Fruit fly (Drosophila melanogaster): Measurements from ENCODE around the gene crok.

The crok gene

dm6 chr2L:12172536-12173234 is at the start of gene crok, which contains the start of gene CG6583 (continued):
- TF ChIP-seq Myb (GFP tag; optimal IDR thresholded peaks at IDR 0.05) (peak; percentile 95), E2f2 (GFP tag; IDR thresholded peaks at IDR 0.05) (peak; percentile 52), bcd (GFP tag; optimal IDR thresholded peaks at IDR 0.05) (peak; percentile 12), phol (tag; optimal IDR thresholded peaks at IDR 0.05) (peak; percentile 49), Hmr (GFP tag; optimal IDR thresholded peaks at IDR 0.05) (peak; percentile 37), Dek (tag; optimal IDR thresholded peaks at IDR 0.05) (peak; percentile 30), Dp (GFP tag; optimal IDR thresholded peaks at IDR 0.05) (peak; percentile 44), CG33213 (GFP tag; optimal IDR thresholded peaks at IDR 0.05) (peak; percentile 36), CG4617 (GFP tag; optimal IDR thresholded peaks at IDR 0.05; ENCODE audit: borderline replicate concordance) (peak; percentile 36), CG9797 (GFP tag; optimal IDR thresholded peaks at IDR 0.05) (peak; percentile 69), Med (GFP tag) (peak; percentile 53)

- TF ChIP-seq ase (GFP tag; IDR thresholded peaks at IDR 0.05) (no peak), stwl (tag; optimal IDR thresholded peaks at IDR 0.05) (peak; percentile 29), CG15011 (GFP tag; optimal IDR thresholded peaks at IDR 0.05) (no peak), CG6654 (GFP tag; optimal IDR thresholded peaks at IDR 0.05) (no peak), CG11504 (tag; optimal IDR thresholded peaks at IDR 0.05) (peak; percentile 95), sens (GFP tag) (peak; percentile 70), pita (GFP tag; optimal IDR thresholded peaks at IDR 0.05) (peak; percentile 13), CTCF (GFP tag; optimal IDR thresholded peaks at IDR 0.05) (peak; percentile 41), trh (GFP tag; optimal IDR thresholded peaks at IDR 0.05) (no peak), CG5180 (GFP tag; optimal IDR thresholded peaks at IDR 0.05) (peak; percentile 43), CG7987 (GFP tag; optimal IDR thresholded peaks at IDR 0.05) (no peak), CG3995 (GFP tag; optimal IDR thresholded peaks at IDR 0.05) (peak; percentile 93), CG7928 (GFP tag; optimal IDR thresholded peaks at IDR 0.05) (no peak)
Observed at dm6 chr2L:12133275-12134124, 39.3 kb upstream of the crok start, which contains the start of gene rho-6. Gene rho-6, minus strand, starts transcription at chr2L:12133411.

- TF ChIP-seq zfh2 (GFP tag; optimal IDR thresholded peaks at IDR 0.05) (no peak), sqz (GFP tag; optimal IDR thresholded peaks at IDR 0.05) (peak; percentile 13), Trl (optimal IDR thresholded peaks at IDR 0.05) (peak; percentile 73 to 84), Trl (GFP tag; optimal IDR thresholded peaks at IDR 0.05) (no peak)
Observed at dm6 chr2L:12134125-12134378, 38.7 kb upstream of the crok start.

- TF ChIP-seq CG15011 (GFP tag; optimal IDR thresholded peaks at IDR 0.05) (no peak), CG34376 (GFP tag; optimal IDR thresholded peaks at IDR 0.05) (no peak), CG11456 (GFP tag; IDR thresholded peaks at IDR 0.05) (no peak), Optix (GFP tag; IDR thresholded peaks at IDR 0.05) (no peak)
Observed at dm6 chr2L:12137708-12138107, 35.1 kb upstream of the crok start, which contains the start of gene Gr33a. Gene Gr33a, plus strand, starts transcription at chr2L:12138008.

dm6 chr2L:12142439-12142838 is 30.3 kb upstream of the crok start, which contains the start of gene CG31760:
Gene CG31760, plus strand, starts transcription at chr2L:12142780.
- no peak for TF ChIP-seq cas (GFP tag; IDR thresholded peaks at IDR 0.05)
- no peak for TF ChIP-seq CG9215 (GFP tag; IDR thresholded peaks at IDR 0.05)
- TF ChIP-seq Fer2 (tag; optimal IDR thresholded peaks at IDR 0.05): no peak
- no peak for TF ChIP-seq fd64A (GFP tag; optimal IDR thresholded peaks at IDR 0.05)
- no peak for TF ChIP-seq pb (GFP tag; optimal IDR thresholded peaks at IDR 0.05)
- no peak for TF ChIP-seq CG15514 (GFP tag; optimal IDR thresholded peaks at IDR 0.05)
- peak; percentile 96 for TF ChIP-seq Deaf1 (tag; optimal IDR thresholded peaks at IDR 0.05)
- TF ChIP-seq CG11504 (tag; optimal IDR thresholded peaks at IDR 0.05): peak; percentile 84
- no peak for TF ChIP-seq CG4730 (GFP tag; IDR thresholded peaks at IDR 0.05)
- peak; percentile 56 for TF ChIP-seq CG15479 (GFP tag; optimal IDR thresholded peaks at IDR 0.05)
- TF ChIP-seq abd-A (tag; optimal IDR thresholded peaks at IDR 0.05): peak; percentile 47
- no peak for TF ChIP-seq ato (GFP tag; IDR thresholded peaks at IDR 0.05; ENCODE audit: partially characterized antibody)
- TF ChIP-seq Jarid2 (GFP tag; optimal IDR thresholded peaks at IDR 0.05): peak; percentile 7
- TF ChIP-seq Trl (optimal IDR thresholded peaks at IDR 0.05): peak; percentile 2 to 33
- no peak for TF ChIP-seq Trl (GFP tag; optimal IDR thresholded peaks at IDR 0.05)

All from whole organism, embryonic.